Worm (Caenorhabditis elegans): ENCODE measurements around the gene T04C12.8.

Gene T04C12.8

ce11 chrV:11042538-11042937 is 26.6 kb downstream of the T04C12.8 start, which contains the start of gene C45B11.2:
Gene C45B11.2, plus strand, starts transcription at chrV:11042710.
- TF ChIP-seq sdc-2 (tag; optimal IDR thresholded peaks at IDR 0.05) (no peak), ets-4 (tag; optimal IDR thresholded peaks at IDR 0.05) (no peak), ref-2 (tag; optimal IDR thresholded peaks at IDR 0.05) (no peak), fkh-10 (GFP tag; optimal IDR thresholded peaks at IDR 0.05) (no peak), ceh-30 (tag; optimal IDR thresholded peaks at IDR 0.05) (no peak), pag-3 (tag; optimal IDR thresholded peaks at IDR 0.05; ENCODE audit: borderline replicate concordance) (no peak), ceh-22 (tag; optimal IDR thresholded peaks at IDR 0.05) (no peak)

ce11 chrV:11041499-11041898 is 27.7 kb downstream of the T04C12.8 start, which contains the start of gene C45B11.5:
Gene C45B11.5, plus strand, starts transcription at chrV:11041799.
- no peak for TF ChIP-seq madf-2 (tag; optimal IDR thresholded peaks at IDR 0.05)
- no peak for TF ChIP-seq ttx-3 (tag; optimal IDR thresholded peaks at IDR 0.05)
- TF ChIP-seq fkh-10 (GFP tag; optimal IDR thresholded peaks at IDR 0.05), result no peak
- no peak for TF ChIP-seq elt-2 (tag; optimal IDR thresholded peaks at IDR 0.05)
- no peak for TF ChIP-seq lin-11 (tag; optimal IDR thresholded peaks at IDR 0.05)
- TF ChIP-seq unc-55 (GFP tag; optimal IDR thresholded peaks at IDR 0.05), result no peak
- no peak for TF ChIP-seq fax-1 (tag; optimal IDR thresholded peaks at IDR 0.05)
- TF ChIP-seq ztf-16 (tag; optimal IDR thresholded peaks at IDR 0.05), result no peak
- no peak for TF ChIP-seq zip-5 (tag; optimal IDR thresholded peaks at IDR 0.05)
- TF ChIP-seq pag-3 (tag; optimal IDR thresholded peaks at IDR 0.05; ENCODE audit: borderline replicate concordance), result no peak
- TF ChIP-seq mec-3 (tag; optimal IDR thresholded peaks at IDR 0.05; ENCODE audit: borderline replicate concordance), result no peak

- no peak for TF ChIP-seq eyg-1 (tag; optimal IDR thresholded peaks at IDR 0.05)
- TF ChIP-seq unc-86 (tag; optimal IDR thresholded peaks at IDR 0.05), result no peak
- TF ChIP-seq ceh-31 (tag; optimal IDR thresholded peaks at IDR 0.05), result no peak
- TF ChIP-seq hlh-8 (tag; optimal IDR thresholded peaks at IDR 0.05), result no peak
- TF ChIP-seq nhr-232 (tag; optimal IDR thresholded peaks at IDR 0.05), result no peak
- no peak for TF ChIP-seq sdc-2 (tag; optimal IDR thresholded peaks at IDR 0.05)
- TF ChIP-seq C38D4.7 (GFP tag; optimal IDR thresholded peaks at IDR 0.05), result no peak
Observed at ce11 chrV:11040473-11040872, 28.7 kb downstream of the T04C12.8 start, which contains the start of gene C45B11.8. Gene C45B11.8, plus strand, starts transcription at chrV:11040773.

DNA sequence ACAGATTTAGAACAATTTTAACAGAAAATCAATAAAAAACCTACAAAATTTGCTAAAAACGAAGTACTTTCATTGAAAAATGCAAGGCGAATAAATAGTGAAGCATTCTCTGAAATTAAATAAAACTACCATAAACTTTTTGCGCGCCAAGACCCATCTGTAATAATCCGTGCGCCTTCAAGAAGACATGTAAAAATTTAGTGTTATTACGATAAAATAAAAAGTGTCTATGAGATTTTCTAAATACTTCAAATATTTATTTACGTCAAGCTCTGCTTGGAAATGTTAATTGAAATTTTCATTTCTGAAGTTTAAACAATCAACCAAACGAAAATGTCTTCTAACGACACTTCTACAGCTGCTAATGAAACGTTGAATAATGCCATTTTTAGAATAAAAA is 29.1 kb downstream of the T04C12.8 start, which contains the start of gene C45B11.9:
Gene C45B11.9, plus strand, starts transcription at position 301 of the 400 bp plus-strand sequence.
- no peak for TF ChIP-seq tbx-7 (tag; optimal IDR thresholded peaks at IDR 0.05)
- no peak for TF ChIP-seq elt-2 (tag; optimal IDR thresholded peaks at IDR 0.05)
- TF ChIP-seq mec-3 (tag; optimal IDR thresholded peaks at IDR 0.05; ENCODE audit: borderline replicate concordance), result no peak
- TF ChIP-seq K09A11.1 (tag; optimal IDR thresholded peaks at IDR 0.05; ENCODE audit: insufficient read depth), result no peak
- TF ChIP-seq unc-3 (GFP tag; conservative IDR thresholded peaks at IDR 0.05), result no peak
- TF ChIP-seq unc-3 (tag; optimal IDR thresholded peaks at IDR 0.05), result no peak
- no peak for TF ChIP-seq zip-5 (tag; optimal IDR thresholded peaks at IDR 0.05)
- no peak for TF ChIP-seq ceh-14 (tag; optimal IDR thresholded peaks at IDR 0.05)
- no peak for TF ChIP-seq lin-11 (tag; optimal IDR thresholded peaks at IDR 0.05)
- TF ChIP-seq ama-1 (optimal IDR thresholded peaks at IDR 0.05), result no peak
- no peak for TF ChIP-seq hlh-13 (GFP tag; optimal IDR thresholded peaks at IDR 0.05)
- TF ChIP-seq sox-2 (GFP tag; IDR thresholded peaks at IDR 0.05), result no peak
- TF ChIP-seq ceh-30 (tag; optimal IDR thresholded peaks at IDR 0.05), result no peak
- no peak for TF ChIP-seq T23F11.4 (GFP tag; optimal IDR thresholded peaks at IDR 0.05)
- no peak for TF ChIP-seq ceh-19 (GFP tag; optimal IDR thresholded peaks at IDR 0.05)
- no peak for TF ChIP-seq lim-6 (tag; optimal IDR thresholded peaks at IDR 0.05)
- TF ChIP-seq hlh-15 (tag; optimal IDR thresholded peaks at IDR 0.05), result no peak
- no peak for TF ChIP-seq elt-4 (tag; optimal IDR thresholded peaks at IDR 0.05)

DNA sequence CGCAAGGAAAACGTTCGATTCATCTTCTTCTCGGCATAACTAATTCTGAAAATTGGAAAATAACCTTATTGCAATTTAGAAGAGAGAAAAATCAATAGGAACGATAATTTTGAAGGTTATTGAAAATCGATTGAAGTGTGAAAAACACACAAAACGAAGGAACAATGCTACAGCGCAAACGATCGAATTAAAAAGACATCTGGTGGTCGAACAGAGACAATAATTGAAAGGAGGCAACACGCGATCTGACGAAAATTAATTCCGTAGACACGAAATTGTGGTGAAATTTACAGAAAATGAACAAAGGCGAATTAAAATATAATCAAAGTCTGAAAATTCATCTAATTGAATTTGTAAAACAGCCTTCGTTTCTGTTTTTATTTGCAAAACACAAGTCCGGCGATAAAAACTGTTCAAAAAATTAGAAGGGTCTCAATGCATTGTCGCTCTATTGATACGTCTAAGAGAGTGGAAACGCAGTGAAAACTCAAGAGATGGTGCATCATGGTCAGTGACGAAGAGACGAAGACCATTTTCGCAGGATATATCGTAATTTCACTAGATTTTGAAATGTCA is 29.7 kb downstream of the T04C12.8 start, which contains the start of gene pak-2:
Gene pak-2, minus strand, starts transcription at position 51 of the 576 bp plus-strand sequence.
- TF ChIP-seq hlh-8 (tag; optimal IDR thresholded peaks at IDR 0.05), result peak; percentile 83
- TF ChIP-seq ama-1 (optimal IDR thresholded peaks at IDR 0.05), result no peak
- TF ChIP-seq ceh-14 (tag; optimal IDR thresholded peaks at IDR 0.05), result peak; percentile 95
- no peak for TF ChIP-seq ceh-22 (tag; optimal IDR thresholded peaks at IDR 0.05)
- peak; percentile 44 for TF ChIP-seq pha-2 (tag; optimal IDR thresholded peaks at IDR 0.05)
- TF ChIP-seq fkh-10 (GFP tag; optimal IDR thresholded peaks at IDR 0.05), result no peak
- peak; percentile 70 for TF ChIP-seq ztf-16 (tag; optimal IDR thresholded peaks at IDR 0.05)
- TF ChIP-seq T23F11.4 (GFP tag; optimal IDR thresholded peaks at IDR 0.05), result peak; percentile 55
- TF ChIP-seq ceh-31 (tag; optimal IDR thresholded peaks at IDR 0.05), result peak; percentile 100
- no peak for TF ChIP-seq nhr-232 (tag; optimal IDR thresholded peaks at IDR 0.05)
- TF ChIP-seq lim-6 (tag; optimal IDR thresholded peaks at IDR 0.05), result peak; percentile 92
- TF ChIP-seq elt-4 (tag; optimal IDR thresholded peaks at IDR 0.05), result no peak
- peak; percentile 83 for TF ChIP-seq ceh-18 (tag; optimal IDR thresholded peaks at IDR 0.05)
- TF ChIP-seq che-1 (tag; optimal IDR thresholded peaks at IDR 0.05), result peak; percentile 44
- TF ChIP-seq fkh-6 (tag; optimal IDR thresholded peaks at IDR 0.05), result peak; percentile 75
- TF ChIP-seq mec-3 (tag; optimal IDR thresholded peaks at IDR 0.05; ENCODE audit: borderline replicate concordance), result peak; percentile 87
- no peak for TF ChIP-seq Y22D7AL.16 (tag; optimal IDR thresholded peaks at IDR 0.05)
- TF ChIP-seq npax-4 (tag; optimal IDR thresholded peaks at IDR 0.05), result no peak
- TF ChIP-seq dve-1 (tag; optimal IDR thresholded peaks at IDR 0.05), result peak; percentile 19
- peak; percentile 97 for TF ChIP-seq ets-4 (tag; optimal IDR thresholded peaks at IDR 0.05)
- TF ChIP-seq ceh-24 (tag; optimal IDR thresholded peaks at IDR 0.05), result no peak

Measured in whole organism, late embryonic.